Worm (Caenorhabditis elegans) whole organism, midembryonic: ENCODE measurements around the gene alh-10.

Experiments used
- T22C8.4 ChIP-seq: fragments of 200-800 bp; sonication (Bioruptor generic); IDR thresholded peaks from 2 replicates; pipeline ENCODE4 v1.3.6; 2022; ENCODE audit warnings: missing genetic modification characterization, missing compliant biosample characterization
- cog-1 ChIP-seq: sonication (generic microtip); optimal IDR thresholded peaks from 2 replicates; lab custom pipeline; 2016; ENCODE audit warnings: missing genetic modification characterization, missing compliant biosample characterization
- med-1 ChIP-seq: sonication (generic microtip); optimal IDR thresholded peaks from 2 replicates; lab custom pipeline; 2017; ENCODE audit warnings: missing genetic modification characterization, mild to moderate bottlenecking, missing compliant biosample characterization, antibody characterized with exemption, missing genetic modification reagents; ENCODE audit not compliant: insufficient read depth
- ref-1 ChIP-seq: fragments of 200-800 bp; sonication (Bioruptor generic); conservative IDR thresholded peaks from 2 replicates; pipeline ENCODE4 v1.3.6; 2022; ENCODE audit warnings: missing genetic modification reagents, missing genetic modification characterization, missing compliant biosample characterization
- tab-1 ChIP-seq: fragments of 200-800 bp; sonication (Bioruptor generic); IDR thresholded peaks from 2 replicates; pipeline ENCODE4 v1.3.6; 2022; ENCODE audit warnings: missing genetic modification characterization, missing compliant biosample characterization
- ztf-23 ChIP-seq: fragments of 200-800 bp; sonication (Bioruptor generic); IDR thresholded peaks from 2 replicates; pipeline ENCODE4 v1.3.6; 2022; ENCODE audit warnings: missing genetic modification reagents, missing genetic modification characterization, missing compliant biosample characterization
- ztf-29 ChIP-seq: fragments of 200-800 bp; sonication (Bioruptor generic); IDR thresholded peaks from 2 replicates; pipeline ENCODE4 v1.3.6; 2022; ENCODE audit warnings: missing genetic modification reagents, missing genetic modification characterization, missing compliant biosample characterization

DNA sequence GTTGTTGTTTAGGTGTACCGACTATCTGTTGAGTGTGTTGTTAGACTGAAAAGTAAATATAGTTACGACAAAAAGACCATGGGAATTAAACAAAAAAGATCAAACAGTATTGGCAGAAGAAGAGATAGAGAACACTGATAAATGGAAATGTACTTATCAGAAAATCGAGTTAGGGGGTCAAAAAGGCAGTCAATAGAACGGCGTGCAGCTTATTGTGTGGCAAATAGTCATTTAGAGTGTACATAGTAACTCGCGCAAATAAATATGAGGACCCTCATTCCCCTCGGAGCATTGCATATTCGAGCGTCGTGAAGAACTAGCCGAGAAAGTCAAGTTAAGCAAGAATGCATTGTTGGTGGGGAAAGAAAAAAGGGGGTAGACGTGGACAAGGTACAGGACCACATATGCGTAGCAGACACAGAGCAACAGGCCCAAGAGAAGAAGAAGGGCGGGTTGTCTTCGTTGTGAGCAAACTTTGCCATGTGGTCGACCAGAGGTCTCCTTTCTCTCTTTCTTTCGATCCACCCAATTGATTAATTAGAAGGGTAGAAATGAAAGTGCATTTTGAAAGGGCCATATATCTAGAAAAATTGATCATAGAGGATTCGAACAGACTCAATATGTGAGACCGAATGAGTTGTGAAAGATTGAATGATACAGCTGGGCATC, 7.9 kb upstream of the alh-10 start, which contains the start of gene lam-2:
- TF ChIP-seq ztf-29 (no peak), T22C8.4 (GFP tag; lab: Robert Waterston, UW) (no peak), ztf-23 (GFP tag; lab: Robert Waterston, UW) (peak; percentile 29; the same call in 1 of the 2 replicates), med-1 (no peak), tab-1 (no peak), cog-1 (no peak), ref-1 (no peak)
